Worm (Caenorhabditis elegans): ENCODE data around the gene dnc-4.

dnc-4 gene

ce11 chrIV:8043722-8044121 lies 24.1 kb upstream of the dnc-4 start:
- no peak for TF ChIP-seq mab-5 (tag; optimal IDR thresholded peaks at IDR 0.05)
- TF ChIP-seq fos-1 (tag; optimal IDR thresholded peaks at IDR 0.05): peak; percentile 47
- TF ChIP-seq R02D3.7 (tag; optimal IDR thresholded peaks at IDR 0.05): no peak
- TF ChIP-seq lin-39 (tag; optimal IDR thresholded peaks at IDR 0.05): no peak

- TF ChIP-seq sma-9 (GFP tag; optimal IDR thresholded peaks at IDR 0.05): peak; percentile 66
- no peak for TF ChIP-seq sma-9 (tag; optimal IDR thresholded peaks at IDR 0.05)
- TF ChIP-seq nhr-129 (tag; optimal IDR thresholded peaks at IDR 0.05): no peak
- TF ChIP-seq nhr-21 (tag; optimal IDR thresholded peaks at IDR 0.05): peak; percentile 13
- TF ChIP-seq nhr-25 (tag; optimal IDR thresholded peaks at IDR 0.05): peak; percentile 68
- TF ChIP-seq sem-4 (tag; optimal IDR thresholded peaks at IDR 0.05): no peak
- TF ChIP-seq blmp-1 (tag; optimal IDR thresholded peaks at IDR 0.05; ENCODE audit: insufficient read depth): peak; percentile 16
Observed at ce11 chrIV:8042897-8043296, 23.3 kb upstream of the dnc-4 start.

ce11 chrIV:8042005-8042404 lies 22.4 kb upstream of the dnc-4 start:
- TF ChIP-seq sma-3 (GFP tag; optimal IDR thresholded peaks at IDR 0.05) (peak; percentile 31), nhr-6 (tag; optimal IDR thresholded peaks at IDR 0.05) (peak; percentile 16), nhr-10 (tag; optimal IDR thresholded peaks at IDR 0.05) (no peak), crh-2 (tag; optimal IDR thresholded peaks at IDR 0.05) (peak; percentile 26), lin-11 (tag; optimal IDR thresholded peaks at IDR 0.05) (no peak), nhr-25 (tag; optimal IDR thresholded peaks at IDR 0.05) (peak; percentile 81), nhr-12 (tag; optimal IDR thresholded peaks at IDR 0.05) (no peak), ceh-82 (tag; optimal IDR thresholded peaks at IDR 0.05) (no peak), ztf-1 (GFP tag; conservative IDR thresholded peaks at IDR 0.05) (no peak), fos-1 (tag; optimal IDR thresholded peaks at IDR 0.05) (peak; percentile 33), F13H6.1 (tag; optimal IDR thresholded peaks at IDR 0.05) (peak; percentile 10), mab-5 (tag; optimal IDR thresholded peaks at IDR 0.05) (no peak), sma-9 (GFP tag; optimal IDR thresholded peaks at IDR 0.05) (peak; percentile 48), sma-9 (tag; optimal IDR thresholded peaks at IDR 0.05) (no peak), elt-3 (tag; optimal IDR thresholded peaks at IDR 0.05) (no peak), mdl-1 (tag; optimal IDR thresholded peaks at IDR 0.05) (no peak), nhr-129 (tag; optimal IDR thresholded peaks at IDR 0.05) (peak; percentile 10), aly-2 (tag; optimal IDR thresholded peaks at IDR 0.05) (no peak), ztf-4 (tag; optimal IDR thresholded peaks at IDR 0.05) (no peak), R02D3.7 (tag; optimal IDR thresholded peaks at IDR 0.05) (no peak), nhr-21 (tag; optimal IDR thresholded peaks at IDR 0.05) (peak; percentile 46)

ce11 chrIV:8040610-8041317 lies 21.2 kb upstream of the dnc-4 start:
- TF ChIP-seq sma-9 (GFP tag; optimal IDR thresholded peaks at IDR 0.05) (peak; percentile 24), sma-9 (tag; optimal IDR thresholded peaks at IDR 0.05) (no peak), nhr-25 (tag; optimal IDR thresholded peaks at IDR 0.05) (no peak), nhr-23 (tag; optimal IDR thresholded peaks at IDR 0.05) (no peak), nhr-237 (tag; optimal IDR thresholded peaks at IDR 0.05) (no peak), mab-5 (tag; optimal IDR thresholded peaks at IDR 0.05) (peak; percentile 28), elt-1 (tag; optimal IDR thresholded peaks at IDR 0.05) (no peak), nhr-21 (tag; optimal IDR thresholded peaks at IDR 0.05) (no peak), snpc-4 (tag; optimal IDR thresholded peaks at IDR 0.05) (no peak), blmp-1 (tag; optimal IDR thresholded peaks at IDR 0.05; ENCODE audit: insufficient read depth) (no peak), ztf-4 (tag; optimal IDR thresholded peaks at IDR 0.05) (no peak), egl-27 (tag; optimal IDR thresholded peaks at IDR 0.05) (no peak), dmd-4 (tag; optimal IDR thresholded peaks at IDR 0.05) (no peak), mbf-1 (tag; optimal IDR thresholded peaks at IDR 0.05) (no peak), ZK546.5 (tag; optimal IDR thresholded peaks at IDR 0.05) (no peak), lin-13 (GFP tag; optimal IDR thresholded peaks at IDR 0.05) (peak; percentile 29), ceh-82 (tag; optimal IDR thresholded peaks at IDR 0.05) (no peak), C34F6.9 (tag; optimal IDR thresholded peaks at IDR 0.05) (peak; percentile 64), nhr-77 (tag; optimal IDR thresholded peaks at IDR 0.05) (no peak), ceh-16 (tag; optimal IDR thresholded peaks at IDR 0.05) (no peak), lin-39 (tag; optimal IDR thresholded peaks at IDR 0.05) (no peak), sem-4 (tag; optimal IDR thresholded peaks at IDR 0.05) (no peak), aly-2 (tag; optimal IDR thresholded peaks at IDR 0.05) (no peak), ztf-1 (GFP tag; conservative IDR thresholded peaks at IDR 0.05) (no peak), Y55F3AM.14 (GFP tag; optimal IDR thresholded peaks at IDR 0.05) (peak; percentile 8), nhr-6 (tag; optimal IDR thresholded peaks at IDR 0.05) (no peak), lin-11 (tag; optimal IDR thresholded peaks at IDR 0.05) (no peak), nhr-10 (tag; optimal IDR thresholded peaks at IDR 0.05) (no peak), ama-1 (optimal IDR thresholded peaks at IDR 0.05) (no peak), skn-1 (tag; optimal IDR thresholded peaks at IDR 0.05) (no peak), fos-1 (tag; optimal IDR thresholded peaks at IDR 0.05) (no peak), zag-1 (tag; optimal IDR thresholded peaks at IDR 0.05) (peak; percentile 53), lsy-2 (tag; optimal IDR thresholded peaks at IDR 0.05) (peak; percentile 25 to 53), ztf-11 (tag; optimal IDR thresholded peaks at IDR 0.05) (no peak), unc-55 (GFP tag; optimal IDR thresholded peaks at IDR 0.05) (peak; percentile 65), F13H6.1 (tag; optimal IDR thresholded peaks at IDR 0.05) (peak; percentile 55), R02D3.7 (tag; optimal IDR thresholded peaks at IDR 0.05) (no peak), unc-39 (tag; optimal IDR thresholded peaks at IDR 0.05) (no peak)
